Fruit fly (Drosophila melanogaster) whole organism, embryonic: ENCODE results near the gene CG14174.

Source experiments
- Adf1 ChIP-seq: fragments of 200-800 bp; sonication (Bioruptor generic); IDR thresholded peaks from 2 replicates; pipeline ENCODE4 v1.3.6; 2022; ENCODE audit warnings: missing biosample characterization, missing genetic modification characterization
- Atf6 ChIP-seq: fragments of 200-800 bp; sonication (Bioruptor generic); IDR thresholded peaks from 2 replicates; pipeline ENCODE4 v1.3.6; 2022; ENCODE audit warnings: missing biosample characterization, missing genetic modification characterization
- CG11085 ChIP-seq: fragments of 200-800 bp; sonication (Bioruptor generic); IDR thresholded peaks from 2 replicates; pipeline ENCODE4 v1.3.6; 2022; ENCODE audit warnings: missing biosample characterization, missing genetic modification characterization
- CG11247 ChIP-seq: fragments of 200-800 bp; sonication (Bioruptor generic); IDR thresholded peaks from 2 replicates; pipeline ENCODE4 v1.3.6; 2022; ENCODE audit warnings: missing biosample characterization, missing genetic modification characterization
- CG11398 ChIP-seq: fragments of 200-800 bp; sonication (Bioruptor generic); optimal IDR thresholded peaks from 2 replicates; lab custom pipeline; 2016; ENCODE audit warnings: missing biosample characterization, missing genetic modification characterization
- CG12942 ChIP-seq: fragments of 200-800 bp; sonication (Bioruptor generic); optimal IDR thresholded peaks from 3 replicates; lab custom pipeline; 2016; ENCODE audit warnings: missing biosample characterization, missing genetic modification characterization
- CG13123 ChIP-seq: fragments of 200-800 bp; sonication (Bioruptor generic); optimal IDR thresholded peaks from 2 replicates; lab custom pipeline; 2016; ENCODE audit warnings: missing biosample characterization, missing genetic modification characterization
- CG13624 ChIP-seq: fragments of 200-800 bp; sonication (Bioruptor generic); optimal IDR thresholded peaks from 2 replicates; lab custom pipeline; 2016; ENCODE audit warnings: missing biosample characterization, missing genetic modification characterization
- CG15269 ChIP-seq: fragments of 200-800 bp; sonication (Bioruptor generic); optimal IDR thresholded peaks from 2 replicates; lab custom pipeline; 2018; ENCODE audit warnings: missing biosample characterization, mild to moderate bottlenecking, missing genetic modification characterization, moderate library complexity
- CG15601 ChIP-seq: fragments of 200-800 bp; sonication (Bioruptor generic); optimal IDR thresholded peaks from 3 replicates; lab custom pipeline; 2019; ENCODE audit warnings: missing biosample characterization, mild to moderate bottlenecking, missing genetic modification characterization, moderate library complexity
- CG1602 ChIP-seq: fragments of 200-800 bp; sonication (Bioruptor generic); optimal IDR thresholded peaks from 3 replicates; lab custom pipeline; 2016; ENCODE audit warnings: missing biosample characterization, missing genetic modification characterization
- CG16815 ChIP-seq: fragments of 200-800 bp; sonication (Bioruptor generic); optimal IDR thresholded peaks from 3 replicates; lab custom pipeline; 2017; ENCODE audit warnings: missing biosample characterization, mild to moderate bottlenecking, missing genetic modification characterization
- CG1832 ChIP-seq: fragments of 200-800 bp; sonication (Bioruptor generic); optimal IDR thresholded peaks from 2 replicates; lab custom pipeline; 2017; ENCODE audit warnings: missing biosample characterization, mild to moderate bottlenecking, missing genetic modification characterization, inconsistent platforms
- CG2199 ChIP-seq: fragments of 200-800 bp; sonication (Bioruptor generic); IDR thresholded peaks from 3 replicates; pipeline ENCODE4 v1.3.6; 2022; ENCODE audit warnings: missing biosample characterization, missing genetic modification characterization
- CG32532 ChIP-seq: fragments of 200-800 bp; sonication (Bioruptor generic); IDR thresholded peaks from 2 replicates; pipeline ENCODE4 v1.3.6; 2022; ENCODE audit warnings: missing biosample characterization, missing genetic modification characterization
- CG32767 ChIP-seq: fragments of 200-800 bp; sonication (Bioruptor generic); IDR thresholded peaks from 2 replicates; pipeline ENCODE4 v1.3.6; 2022; ENCODE audit warnings: missing biosample characterization, missing genetic modification characterization
- CG32772 ChIP-seq: fragments of 200-800 bp; sonication (Bioruptor generic); IDR thresholded peaks from 2 replicates; pipeline ENCODE4 v1.3.6; 2022; ENCODE audit warnings: missing biosample characterization, missing genetic modification characterization
- CG34224 ChIP-seq: fragments of 200-800 bp; sonication (Bioruptor generic); IDR thresholded peaks from 3 replicates; pipeline ENCODE4 v1.3.6; 2022; ENCODE audit warnings: missing biosample characterization, missing genetic modification characterization; ENCODE audit not compliant: partially characterized antibody
- CG42726 ChIP-seq: fragments of 200-800 bp; sonication (Bioruptor generic); IDR thresholded peaks from 2 replicates; pipeline ENCODE4 v1.3.6; 2022; ENCODE audit warnings: missing biosample characterization, missing genetic modification characterization; ENCODE audit not compliant: partially characterized antibody
- CG4424 ChIP-seq: fragments of 200-800 bp; sonication (Bioruptor generic); optimal IDR thresholded peaks from 3 replicates; lab custom pipeline; 2016; ENCODE audit warnings: missing biosample characterization, missing genetic modification characterization
- CG5245 ChIP-seq: fragments of 200-800 bp; sonication (Bioruptor generic); optimal IDR thresholded peaks from 3 replicates; lab custom pipeline; 2016; ENCODE audit warnings: missing biosample characterization, missing genetic modification characterization
- CG6272 ChIP-seq: fragments of 200-800 bp; sonication (Bioruptor generic); IDR thresholded peaks from 2 replicates; pipeline ENCODE4 v1.3.6; 2022; ENCODE audit warnings: missing biosample characterization, missing genetic modification characterization
- CG7963 ChIP-seq: fragments of 200-800 bp; sonication (Bioruptor generic); IDR thresholded peaks from 3 replicates; pipeline ENCODE4 v1.3.6; 2022; ENCODE audit warnings: missing biosample characterization, missing genetic modification characterization; ENCODE audit not compliant: partially characterized antibody
- CG8281 ChIP-seq: fragments of 200-800 bp; sonication (Bioruptor generic); optimal IDR thresholded peaks from 2 replicates; lab custom pipeline; 2018; ENCODE audit warnings: missing biosample characterization, mild to moderate bottlenecking, missing genetic modification characterization, moderate library complexity
- Ets65A ChIP-seq: fragments of 200-800 bp; sonication (Bioruptor generic); peaks from one replicate; lab custom pipeline; 2016; ENCODE audit warnings: missing biosample characterization, missing genetic modification characterization
- Fer1 ChIP-seq: fragments of 200-800 bp; sonication (Bioruptor generic); optimal IDR thresholded peaks from 2 replicates; lab custom pipeline; 2017; ENCODE audit warnings: missing biosample characterization, mild to moderate bottlenecking, missing genetic modification characterization
- HmgD ChIP-seq: fragments of 200-800 bp; sonication (Bioruptor generic); optimal IDR thresholded peaks from 3 replicates; lab custom pipeline; 2016; ENCODE audit warnings: missing biosample characterization, missing genetic modification characterization
- HmgZ ChIP-seq: fragments of 200-800 bp; sonication (Bioruptor generic); optimal IDR thresholded peaks from 2 replicates; lab custom pipeline; 2018; ENCODE audit warnings: missing biosample characterization, mild to moderate bottlenecking, missing genetic modification characterization
- Hr78 ChIP-seq, 2 experiments: fragments of 200-800 bp in 1 of 2; fragments of >200 bp in 1 of 2; sonication (Bioruptor generic) in 1 of 2; optimal IDR thresholded peaks; 2 replicates each; lab custom pipeline; 2017 to 2019; ENCODE audit warnings: missing biosample characterization in 2 of 2, missing genetic modification characterization in 2 of 2, mild to moderate bottlenecking in 1 of 2, moderate library complexity in 1 of 2
- Kr ChIP-seq: fragments of 200-800 bp; sonication (Bioruptor generic); optimal IDR thresholded peaks from 2 replicates; lab custom pipeline; 2017; ENCODE audit warnings: missing biosample characterization, mild to moderate bottlenecking, missing genetic modification characterization
- Max ChIP-seq: fragments of 200-800 bp; sonication (Bioruptor generic); optimal IDR thresholded peaks from 2 replicates; lab custom pipeline; 2016; ENCODE audit warnings: missing biosample characterization, mild to moderate bottlenecking, missing genetic modification characterization
- Oaz ChIP-seq: fragments of 200-800 bp; sonication (Bioruptor generic); IDR thresholded peaks from 2 replicates; pipeline ENCODE4 v1.3.6; 2022; ENCODE audit warnings: missing biosample characterization, missing genetic modification characterization
- Optix ChIP-seq: fragments of 200-800 bp; sonication (Bioruptor generic); IDR thresholded peaks from 3 replicates; pipeline ENCODE4 v1.3.6; 2022; ENCODE audit warnings: missing biosample characterization, missing genetic modification characterization
- ase ChIP-seq: fragments of 200-800 bp; sonication (Bioruptor generic); IDR thresholded peaks from 3 replicates; pipeline ENCODE4 v1.3.6; 2022; ENCODE audit warnings: missing biosample characterization, missing genetic modification characterization
- az2 ChIP-seq: fragments of 200-800 bp; sonication (Bioruptor generic); optimal IDR thresholded peaks from 3 replicates; lab custom pipeline; 2016; ENCODE audit warnings: missing biosample characterization, missing genetic modification characterization
- bab2 ChIP-seq: fragments of 200-800 bp; sonication (Bioruptor generic); optimal IDR thresholded peaks from 2 replicates; lab custom pipeline; 2016; ENCODE audit warnings: missing biosample characterization, missing genetic modification characterization
- br ChIP-seq: fragments of >200 bp; optimal IDR thresholded peaks from 2 replicates; lab custom pipeline; 2017
- btn ChIP-seq: fragments of 200-800 bp; sonication (Bioruptor generic); optimal IDR thresholded peaks from 2 replicates; lab custom pipeline; 2016; ENCODE audit warnings: missing biosample characterization, missing genetic modification characterization
- chm ChIP-seq: fragments of 200-800 bp; sonication (Bioruptor generic); IDR thresholded peaks from 2 replicates; pipeline ENCODE4 v1.3.6; 2022; ENCODE audit warnings: missing biosample characterization, missing genetic modification characterization
- dmrt11E ChIP-seq: fragments of 200-800 bp; sonication (Bioruptor generic); optimal IDR thresholded peaks from 3 replicates; lab custom pipeline; 2018; ENCODE audit warnings: missing biosample characterization, mild to moderate bottlenecking, missing genetic modification characterization, moderate library complexity
- exex ChIP-seq: fragments of 200-800 bp; sonication (Bioruptor generic); optimal IDR thresholded peaks from 4 replicates; lab custom pipeline; 2018; ENCODE audit warnings: missing biosample characterization, mild to moderate bottlenecking, missing genetic modification characterization, moderate library complexity
- grn ChIP-seq: fragments of 200-800 bp; sonication (Bioruptor generic); optimal IDR thresholded peaks from 3 replicates; lab custom pipeline; 2017; ENCODE audit warnings: missing biosample characterization, missing genetic modification characterization
- inv ChIP-seq: fragments of 200-800 bp; sonication (Bioruptor generic); IDR thresholded peaks from 2 replicates; pipeline ENCODE4 v1.3.6; 2022; ENCODE audit warnings: missing biosample characterization, missing genetic modification characterization; ENCODE audit not compliant: partially characterized antibody
- mam ChIP-seq: fragments of 200-800 bp; sonication (Bioruptor generic); optimal IDR thresholded peaks from 3 replicates; lab custom pipeline; 2016; ENCODE audit warnings: missing biosample characterization, missing genetic modification characterization
- mirr ChIP-seq: fragments of 200-800 bp; sonication (Bioruptor generic); optimal IDR thresholded peaks from 3 replicates; lab custom pipeline; 2018; ENCODE audit warnings: missing biosample characterization, mild to moderate bottlenecking, missing genetic modification characterization
- nerfin-1 ChIP-seq: fragments of 200-800 bp; sonication (Bioruptor generic); optimal IDR thresholded peaks from 3 replicates; lab custom pipeline; 2019; ENCODE audit warnings: missing biosample characterization, mild to moderate bottlenecking, missing genetic modification characterization, moderate library complexity
- nom ChIP-seq: fragments of 200-800 bp; sonication (Bioruptor generic); optimal IDR thresholded peaks from 2 replicates; lab custom pipeline; 2017; ENCODE audit warnings: missing biosample characterization, missing genetic modification characterization, mild to moderate bottlenecking, moderate library complexity, missing genetic modification reagents
- p53 ChIP-seq: fragments of 200-800 bp; sonication (Bioruptor generic); optimal IDR thresholded peaks from 2 replicates; lab custom pipeline; 2016; ENCODE audit warnings: missing biosample characterization, missing genetic modification characterization
- tap ChIP-seq: fragments of 200-800 bp; optimal IDR thresholded peaks from 3 replicates; lab custom pipeline; 2019; ENCODE audit warnings: missing biosample characterization, mild to moderate bottlenecking, missing genetic modification characterization, moderate library complexity
- tgo ChIP-seq: fragments of 200-800 bp; sonication (Bioruptor generic); IDR thresholded peaks from 3 replicates; pipeline ENCODE4 v1.3.6; 2022; ENCODE audit warnings: missing biosample characterization, missing genetic modification characterization
- tup ChIP-seq: fragments of 200-800 bp; sonication (Bioruptor generic); optimal IDR thresholded peaks from 2 replicates; lab custom pipeline; 2016; ENCODE audit warnings: missing biosample characterization, mild to moderate bottlenecking, missing genetic modification characterization, moderate library complexity
- usp ChIP-seq: fragments of >200 bp; optimal IDR thresholded peaks from 2 replicates; lab custom pipeline; 2017; ENCODE audit warnings: missing biosample characterization, missing genetic modification characterization

The CG14174 gene

dm6 chr3L:9744060-9744549 is 25.0 kb downstream of the CG14174 start (continued):
- TF ChIP-seq CG12942 (GFP tag; lab: Kevin White, UChicago), result peak; percentile 47
- peak; percentile 87 for TF ChIP-seq tgo (GFP tag; lab: Robert Waterston, UW)
- TF ChIP-seq mirr (GFP tag; lab: Kevin White, UChicago), result no peak
- no peak for TF ChIP-seq CG34224 (GFP tag; lab: Robert Waterston, UW)
- TF ChIP-seq exex (tag; lab: Kevin White, UChicago), result no peak
- peak; percentile 51 for TF ChIP-seq HmgZ (tag; lab: Kevin White, UChicago)
- no peak for TF ChIP-seq CG13123 (GFP tag; lab: Kevin White, UChicago)
- TF ChIP-seq HmgD (GFP tag; lab: Kevin White, UChicago), result no peak
- TF ChIP-seq CG13624 (GFP tag; lab: Kevin White, UChicago), result peak; percentile 72
- peak; percentile 85 for TF ChIP-seq Atf6 (GFP tag; lab: Robert Waterston, UW)
- TF ChIP-seq CG2199 (GFP tag; lab: Robert Waterston, UW), result no peak
- TF ChIP-seq CG11247, result peak; percentile 77
- TF ChIP-seq usp (GFP tag; lab: Kevin White, UChicago), result no peak
- peak; percentile 78 for TF ChIP-seq CG32532 (GFP tag; lab: Robert Waterston, UW)
- TF ChIP-seq CG16815 (GFP tag; lab: Kevin White, UChicago), result peak; percentile 46
- peak; percentile 70 for TF ChIP-seq CG6272 (GFP tag; lab: Robert Waterston, UW)
- TF ChIP-seq Ets65A (GFP tag; lab: Kevin White, UChicago), result peak; percentile 62
- no peak for TF ChIP-seq inv (GFP tag; lab: Robert Waterston, UW)
- TF ChIP-seq Hr78 (GFP tag; optimal IDR thresholded peaks at IDR 0.05; lab: Kevin White, UChicago), result peak in 1 of 2 experiments; percentile 79
- TF ChIP-seq Max (GFP tag; lab: Kevin White, UChicago), result peak; percentile 93
- peak; percentile 87 for TF ChIP-seq ase (GFP tag; lab: Robert Waterston, UW)
- peak; percentile 53 for TF ChIP-seq mam (GFP tag; lab: Kevin White, UChicago)
- no peak for TF ChIP-seq CG1832
- peak; percentile 30 for TF ChIP-seq nerfin-1
- TF ChIP-seq Optix (GFP tag; lab: Robert Waterston, UW), result peak; percentile 71
- TF ChIP-seq CG11085 (GFP tag; lab: Robert Waterston, UW), result peak; percentile 65
- no peak for TF ChIP-seq tup (GFP tag; lab: Kevin White, UChicago)
- no peak for TF ChIP-seq grn
- no peak for TF ChIP-seq Kr
- peak; percentile 80 for TF ChIP-seq az2 (GFP tag; lab: Kevin White, UChicago)
- 0 out of 2 replicates have a peak, but pooled peaks have one; percentile 18 for TF ChIP-seq chm
- peak; percentile 94 for TF ChIP-seq Fer1 (GFP tag; lab: Kevin White, UChicago)
- peak; percentile 89 for TF ChIP-seq CG5245 (GFP tag; lab: Kevin White, UChicago)
- no peak for TF ChIP-seq Adf1
- TF ChIP-seq tap, result peak; percentile 91
- TF ChIP-seq p53 (GFP tag; lab: Kevin White, UChicago), result peak; percentile 45
- TF ChIP-seq btn (GFP tag; lab: Kevin White, UChicago), result peak; percentile 77
- peak; percentile 76 for TF ChIP-seq CG15601 (tag; lab: Kevin White, UChicago)
- TF ChIP-seq CG1602 (GFP tag; lab: Kevin White, UChicago), result peak; percentile 60
- TF ChIP-seq dmrt11E, result peak; percentile 77
- TF ChIP-seq Oaz, result peak; percentile 75
- no peak for TF ChIP-seq CG42726 (GFP tag; lab: Robert Waterston, UW)
- TF ChIP-seq CG15269, result peak; percentile 79
- peak; percentile 81 for TF ChIP-seq CG32767 (GFP tag; lab: Robert Waterston, UW)
- peak; percentile 49 for TF ChIP-seq bab2 (GFP tag; lab: Kevin White, UChicago)
- TF ChIP-seq br, result no peak
- no peak for TF ChIP-seq CG7963 (GFP tag; lab: Robert Waterston, UW)
- peak; percentile 94 for TF ChIP-seq nom (GFP tag; lab: Kevin White, UChicago)
- TF ChIP-seq CG4424 (GFP tag; lab: Kevin White, UChicago), result peak; percentile 96
- peak; percentile 54 for TF ChIP-seq CG8281 (tag; lab: Kevin White, UChicago)
- peak; percentile 84 for TF ChIP-seq CG32772 (GFP tag; lab: Robert Waterston, UW)
- no peak for TF ChIP-seq CG11398 (GFP tag; lab: Kevin White, UChicago)
